Worm (Caenorhabditis elegans) whole organism, early embryonic: ENCODE measurements around the gene cest-3.

Experiments used
- B0310.2 ChIP-seq: sonication (generic microtip); optimal IDR thresholded peaks from 2 replicates; lab custom pipeline; 2016; ENCODE audit warnings: mild to moderate bottlenecking, missing genetic modification characterization, missing compliant biosample characterization
- F13C5.2 ChIP-seq: sonication (generic microtip); optimal IDR thresholded peaks from 2 replicates; lab custom pipeline; 2017; ENCODE audit warnings: mild to moderate bottlenecking, missing genetic modification characterization, inconsistent platforms, missing compliant biosample characterization
- ama-1 ChIP-seq: fragments of 150-350 bp; optimal IDR thresholded peaks from 2 replicates; lab custom pipeline; 2014
- ceh-13 ChIP-seq: fragments of 200-800 bp; sonication (Bioruptor generic); optimal IDR thresholded peaks from 2 replicates; lab custom pipeline; 2018; ENCODE audit warnings: mild to moderate bottlenecking, missing genetic modification characterization, missing compliant biosample characterization
- ceh-36 ChIP-seq: sonication (generic microtip); optimal IDR thresholded peaks from 2 replicates; lab custom pipeline; 2016; ENCODE audit warnings: missing genetic modification characterization, inconsistent platforms, missing compliant biosample characterization
- ets-7 ChIP-seq: sonication (generic microtip); optimal IDR thresholded peaks from 2 replicates; lab custom pipeline; 2016; ENCODE audit warnings: missing genotype, missing genetic modification characterization, missing compliant biosample characterization
- flt-1 ChIP-seq: fragments of 200-800 bp; sonication (Bioruptor generic); IDR thresholded peaks from 2 replicates; pipeline ENCODE4 v1.3.6; 2022; ENCODE audit warnings: missing genetic modification characterization, missing compliant biosample characterization
- hmbx-1 ChIP-seq: sonication (generic microtip); optimal IDR thresholded peaks from 2 replicates; lab custom pipeline; 2016; ENCODE audit warnings: mild to moderate bottlenecking, missing genetic modification characterization, missing compliant biosample characterization
- hmg-4 ChIP-seq: fragments of 200-800 bp; sonication (Bioruptor generic); optimal IDR thresholded peaks from 2 replicates; lab custom pipeline; 2018; ENCODE audit warnings: mild to moderate bottlenecking, missing genetic modification characterization, missing compliant biosample characterization
- pes-1 ChIP-seq: fragments of 200-800 bp; sonication (Bioruptor generic); IDR thresholded peaks from 2 replicates; pipeline ENCODE4 v1.3.6; 2022; ENCODE audit warnings: missing genetic modification reagents, missing genetic modification characterization, missing compliant biosample characterization
- scrt-1 ChIP-seq: fragments of 200-800 bp; sonication (Bioruptor generic); IDR thresholded peaks from 2 replicates; pipeline ENCODE4 v1.3.6; 2022; ENCODE audit warnings: missing genetic modification characterization, missing compliant biosample characterization
- sea-1 ChIP-seq: fragments of 200-800 bp; sonication (Bioruptor generic); conservative IDR thresholded peaks from 2 replicates; pipeline ENCODE4 v1.3.6; 2022; ENCODE audit warnings: missing genetic modification characterization, missing compliant biosample characterization
- tbx-37 ChIP-seq: fragments of 200-800 bp; sonication (Bioruptor generic); conservative IDR thresholded peaks from 2 replicates; pipeline ENCODE4 v1.3.6; 2022; ENCODE audit warnings: missing genetic modification reagents, missing genetic modification characterization, missing compliant biosample characterization

DNA sequence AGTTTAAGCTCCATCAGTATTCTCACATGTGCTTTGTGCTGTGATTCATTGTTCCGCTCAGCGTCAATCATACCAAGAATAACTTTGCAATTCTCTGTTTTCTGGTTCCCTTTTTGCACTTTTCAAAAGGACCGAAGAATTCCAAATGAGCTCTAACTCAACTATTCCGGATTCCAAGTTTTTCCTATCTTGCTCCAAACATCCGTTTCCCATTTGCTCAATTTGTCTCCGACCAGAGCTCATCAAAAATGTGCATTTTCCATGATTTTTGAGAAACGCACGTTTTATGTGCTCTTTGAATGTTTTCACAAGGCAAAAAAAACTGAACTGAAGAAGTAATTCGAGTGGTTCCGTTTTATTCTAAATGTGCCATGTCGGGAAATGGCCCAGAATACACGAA is 43.1 kb upstream of the cest-3 start:
- TF ChIP-seq pes-1 (GFP tag; lab: Robert Waterston, UW) (no peak), scrt-1 (GFP tag; lab: Robert Waterston, UW) (no peak), hmg-4 (GFP tag; lab: Kevin White, UChicago) (no peak), ceh-36 (no peak), ama-1 (lab: Kevin White, UChicago) (no peak), ceh-13 (GFP tag; lab: Kevin White, UChicago) (no peak), B0310.2 (tag; lab: Kevin White, UChicago) (no peak), tbx-37 (GFP tag; lab: Robert Waterston, UW) (no peak), flt-1 (no peak), sea-1 (GFP tag; lab: Robert Waterston, UW) (no peak), hmbx-1 (tag; lab: Kevin White, UChicago) (no peak), ets-7 (tag; lab: Kevin White, UChicago) (no peak), F13C5.2 (no peak)
